Worm (Caenorhabditis elegans): ENCODE results near the gene rpl-12.

- TF ChIP-seq nhr-25 (tag; optimal IDR thresholded peaks at IDR 0.05; ENCODE audit: borderline replicate concordance, insufficient read depth) (no peak), zip-2 (tag; optimal IDR thresholded peaks at IDR 0.05) (no peak), nhr-76 (tag; optimal IDR thresholded peaks at IDR 0.05) (no peak), lin-39 (tag; optimal IDR thresholded peaks at IDR 0.05) (no peak), ceh-82 (tag; optimal IDR thresholded peaks at IDR 0.05) (no peak)
Measured at ce11 chrIV:13236485-13236884, 4.0 kb downstream of the rpl-12 start, which contains the start of gene pwp-1.

All from whole organism, L4 larva.